Worm (Caenorhabditis elegans) whole organism, L3 larva: ENCODE data around the gene mrps-7.

ENCODE experiments used
- R02D3.7 ChIP-seq: fragments of 150-350 bp; optimal IDR thresholded peaks from 2 replicates; lab custom pipeline; 2014; ENCODE audit warnings: missing biosample characterization, missing genetic modification characterization
- ZK546.5 ChIP-seq: sonication (generic microtip); optimal IDR thresholded peaks from 2 replicates; lab custom pipeline; 2017; ENCODE audit warnings: missing biosample characterization, missing genetic modification characterization
- aly-2 ChIP-seq: fragments of 150-350 bp; optimal IDR thresholded peaks from 2 replicates; lab custom pipeline; 2014; ENCODE audit warnings: missing biosample characterization, missing genetic modification characterization
- ama-1 ChIP-seq: fragments of 150-350 bp; optimal IDR thresholded peaks from 2 replicates; lab custom pipeline; 2018
- ceh-16 ChIP-seq: sonication (generic microtip); optimal IDR thresholded peaks from 2 replicates; lab custom pipeline; 2017; ENCODE audit warnings: missing biosample characterization, missing genetic modification characterization
- ceh-82 ChIP-seq: fragments of 150-350 bp; optimal IDR thresholded peaks from 2 replicates; lab custom pipeline; 2014; ENCODE audit warnings: missing biosample characterization, missing genetic modification characterization
- ceh-9 ChIP-seq: sonication (generic microtip); optimal IDR thresholded peaks from 2 replicates; lab custom pipeline; 2018; ENCODE audit warnings: missing biosample characterization, missing genetic modification characterization
- daf-12 ChIP-seq: fragments of 150-350 bp; optimal IDR thresholded peaks from 2 replicates; lab custom pipeline; 2014; ENCODE audit warnings: missing biosample characterization, missing genetic modification reagents, missing genetic modification characterization
- egl-27 ChIP-seq: sonication (generic microtip); optimal IDR thresholded peaks from 4 replicates; lab custom pipeline; 2017; ENCODE audit warnings: missing biosample characterization, missing genetic modification reagents, missing genetic modification characterization
- elt-1 ChIP-seq: fragments of 150-350 bp; optimal IDR thresholded peaks from 2 replicates; lab custom pipeline; 2014; ENCODE audit warnings: missing biosample characterization, missing genetic modification characterization
- elt-2 ChIP-seq: sonication (generic microtip); optimal IDR thresholded peaks from 2 replicates; lab custom pipeline; 2016; ENCODE audit warnings: missing genetic modification reagents, mild to moderate bottlenecking, missing genetic modification characterization, missing compliant biosample characterization
- elt-3 ChIP-seq, 3 experiments: fragments of 150-350 bp in 1 of 3; sonication (generic microtip) in 2 of 3; optimal IDR thresholded peaks; 2 replicates in 2 of 3; 4 replicates in 1 of 3; lab custom pipeline; 2014 to 2017; ENCODE audit warnings: missing biosample characterization in 3 of 3, missing genetic modification characterization in 3 of 3
- eor-1 ChIP-seq, 2 experiments: fragments of 150-350 bp; optimal IDR thresholded peaks; 2 replicates each; lab custom pipeline; 2014 to 2018; ENCODE audit warnings: missing biosample characterization in 2 of 2, missing genetic modification characterization in 2 of 2
- fkh-10 ChIP-seq: sonication (generic microtip); optimal IDR thresholded peaks from 2 replicates; lab custom pipeline; 2017; ENCODE audit warnings: missing biosample characterization, missing genetic modification reagents, missing genetic modification characterization
- fkh-2 ChIP-seq: fragments of 150-350 bp; optimal IDR thresholded peaks from 2 replicates; lab custom pipeline; 2014; ENCODE audit warnings: missing biosample characterization, missing genetic modification reagents, missing genetic modification characterization
- fos-1 ChIP-seq: fragments of 150-350 bp; optimal IDR thresholded peaks from 2 replicates; lab custom pipeline; 2014; ENCODE audit warnings: missing biosample characterization, missing genetic modification characterization
- lin-39 ChIP-seq: fragments of 150-350 bp; optimal IDR thresholded peaks from 2 replicates; lab custom pipeline; 2018; ENCODE audit warnings: missing biosample characterization, missing genetic modification reagents, missing genetic modification characterization
- mdl-1 ChIP-seq: fragments of 150-350 bp; optimal IDR thresholded peaks from 2 replicates; lab custom pipeline; 2014; ENCODE audit warnings: missing biosample characterization, missing genetic modification characterization
- mml-1 ChIP-seq: fragments of 150-350 bp; sonication (generic microtip); optimal IDR thresholded peaks from 3 replicates; lab custom pipeline; 2014; ENCODE audit warnings: missing biosample characterization, missing genetic modification characterization
- nfya-1 ChIP-seq: sonication (generic microtip); optimal IDR thresholded peaks from 2 replicates; lab custom pipeline; 2017; ENCODE audit warnings: missing genetic modification characterization, mild to moderate bottlenecking, missing compliant biosample characterization, antibody characterized with exemption, moderate library complexity; ENCODE audit not compliant: insufficient read depth
- nhr-11 ChIP-seq: fragments of 150-350 bp; optimal IDR thresholded peaks from 2 replicates; lab custom pipeline; 2014; ENCODE audit warnings: missing biosample characterization, missing genetic modification characterization
- nhr-12 ChIP-seq: fragments of 150-350 bp; optimal IDR thresholded peaks from 2 replicates; lab custom pipeline; 2014; ENCODE audit warnings: missing biosample characterization, missing genetic modification characterization
- nhr-237 ChIP-seq: fragments of 150-350 bp; optimal IDR thresholded peaks from 2 replicates; lab custom pipeline; 2014; ENCODE audit warnings: missing biosample characterization, missing genetic modification characterization
- nhr-25 ChIP-seq: sonication (generic microtip); optimal IDR thresholded peaks from 2 replicates; lab custom pipeline; 2017; ENCODE audit warnings: missing biosample characterization, missing genetic modification characterization
- nhr-28 ChIP-seq: fragments of 150-350 bp; optimal IDR thresholded peaks from 2 replicates; lab custom pipeline; 2014; ENCODE audit warnings: missing biosample characterization, missing genetic modification characterization
- nhr-67 ChIP-seq: fragments of 150-350 bp; optimal IDR thresholded peaks from 2 replicates; lab custom pipeline; 2014; ENCODE audit warnings: missing biosample characterization, missing genetic modification characterization
- nhr-77 ChIP-seq: fragments of 150-350 bp; optimal IDR thresholded peaks from 2 replicates; lab custom pipeline; 2014; ENCODE audit warnings: missing biosample characterization, missing genetic modification characterization
- pha-4 ChIP-seq: fragments of 150-350 bp; optimal IDR thresholded peaks from 2 replicates; lab custom pipeline; 2014; ENCODE audit warnings: missing biosample characterization, missing genetic modification reagents, missing genetic modification characterization
- pqm-1 ChIP-seq: fragments of 150-350 bp; optimal IDR thresholded peaks from 2 replicates; lab custom pipeline; 2017; ENCODE audit warnings: missing biosample characterization, missing genetic modification characterization, inconsistent platforms
- sea-2 ChIP-seq: fragments of 150-350 bp; sonication (generic microtip); optimal IDR thresholded peaks from 4 replicates; lab custom pipeline; 2014; ENCODE audit warnings: missing biosample characterization, missing genetic modification reagents, missing genetic modification characterization
- skn-1 ChIP-seq: fragments of 150-350 bp; optimal IDR thresholded peaks from 2 replicates; lab custom pipeline; 2014; ENCODE audit warnings: missing biosample characterization, missing genetic modification characterization
- unc-62 ChIP-seq: fragments of 150-350 bp; sonication (generic microtip); optimal IDR thresholded peaks from 4 replicates; lab custom pipeline; 2014; ENCODE audit warnings: missing biosample characterization, missing genetic modification reagents, missing genetic modification characterization

The mrps-7 gene

DNA sequence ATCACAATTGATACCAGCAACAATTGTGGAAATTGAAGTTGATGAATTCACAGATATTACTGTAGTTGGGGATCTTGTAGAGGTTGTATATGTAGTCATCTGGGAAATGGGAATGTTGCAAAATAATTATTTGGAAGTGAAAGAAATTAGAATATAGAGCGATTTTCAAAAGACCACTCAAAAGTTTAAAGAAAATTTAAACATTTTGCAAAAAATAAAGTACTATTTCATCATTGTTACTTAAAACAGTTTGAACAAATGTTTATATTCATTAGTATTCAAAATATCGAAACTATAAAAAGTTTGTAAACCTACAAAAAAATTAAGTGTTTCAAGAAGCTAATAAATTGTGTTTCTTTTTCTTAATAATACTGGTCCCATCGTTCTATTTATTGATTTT is 48.8 kb upstream of the mrps-7 start, which contains the start of gene Y57G11C.46:
Gene Y57G11C.46 (minus strand): TSS at position 101 of the 400 bp plus-strand sequence.
- TF ChIP-seq daf-12 (tag; lab: Kevin White, UChicago) (no peak), nhr-77 (tag; lab: Kevin White, UChicago) (no peak), fos-1 (no peak), unc-62 (GFP tag; lab: Kevin White, UChicago) (no peak), nhr-28 (tag; lab: Kevin White, UChicago) (no peak), ceh-16 (tag; lab: Kevin White, UChicago) (no peak), egl-27 (tag; lab: Kevin White, UChicago) (no peak), eor-1 (tag; optimal IDR thresholded peaks at IDR 0.05; lab: Kevin White, UChicago) (no peak), mdl-1 (tag; lab: Kevin White, UChicago) (no peak), pqm-1 (tag; lab: Kevin White, UChicago) (no peak), fkh-10 (GFP tag; lab: Kevin White, UChicago) (no peak), sea-2 (GFP tag; lab: Kevin White, UChicago) (no peak), nhr-67 (no peak), lin-39 (tag; lab: Kevin White, UChicago) (no peak), nhr-25 (tag; lab: Kevin White, UChicago) (no peak), mml-1 (tag; lab: Kevin White, UChicago) (no peak), fkh-2 (no peak)

DNA sequence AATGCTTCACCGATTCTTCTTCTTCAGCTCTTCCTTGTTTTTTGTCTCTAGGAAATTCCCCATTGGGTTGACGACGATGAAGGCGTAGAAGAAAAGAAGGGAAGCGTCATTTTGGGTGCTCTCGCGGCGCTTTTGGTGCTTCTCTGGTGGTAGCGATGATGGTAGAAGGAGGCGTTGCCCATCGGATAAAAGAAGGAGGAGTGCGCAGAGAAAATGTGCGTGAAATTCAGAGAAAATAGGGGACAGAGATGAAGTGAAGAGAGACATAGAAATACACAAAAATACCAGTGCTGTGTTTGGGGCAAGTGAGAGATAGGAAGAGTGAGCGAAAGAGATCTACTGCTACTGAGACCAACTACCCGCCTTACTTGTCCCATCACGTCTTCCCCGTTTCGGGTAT is 39.4 kb upstream of the mrps-7 start, which contains the start of gene oig-5:
Gene oig-5 (plus strand): TSS at position 301 of the 400 bp plus-strand sequence.
- TF ChIP-seq ama-1 (lab: Kevin White, UChicago) (no peak), lin-39 (tag; lab: Kevin White, UChicago) (peak; percentile 3)

DNA sequence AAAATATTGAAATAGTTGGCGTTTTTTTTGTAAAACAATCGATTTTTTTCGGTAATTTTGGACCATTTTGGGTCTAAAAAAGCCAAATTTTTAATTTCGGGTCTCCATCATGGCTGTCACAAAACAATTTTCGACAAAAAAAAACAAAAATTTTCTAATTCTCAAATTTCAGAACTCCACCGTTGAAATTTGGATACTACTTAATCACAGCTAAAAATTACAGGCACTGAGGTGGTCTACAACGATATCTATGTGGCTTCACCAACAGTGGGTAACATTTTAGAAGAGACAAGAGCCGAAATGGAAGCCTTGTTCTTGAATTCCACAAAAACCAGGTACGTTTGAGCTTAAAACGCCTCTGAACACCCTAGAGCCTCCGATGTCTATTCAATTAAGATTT is 34.8 kb upstream of the mrps-7 start, which contains the start of gene Y57G11C.1142:
Gene Y57G11C.1142 (plus strand): TSS at position 301 of the 400 bp plus-strand sequence.
- no peak for TF ChIP-seq nhr-67
- TF ChIP-seq nhr-77 (tag; lab: Kevin White, UChicago): no peak
- TF ChIP-seq mml-1 (tag; lab: Kevin White, UChicago): no peak
- TF ChIP-seq elt-3 (tag; optimal IDR thresholded peaks at IDR 0.05; lab: Kevin White, UChicago): no peak
- TF ChIP-seq nhr-25 (tag; lab: Kevin White, UChicago): no peak
- no peak for TF ChIP-seq R02D3.7 (tag; lab: Kevin White, UChicago)
- TF ChIP-seq ama-1 (lab: Kevin White, UChicago): no peak
- TF ChIP-seq fos-1: no peak
- no peak for TF ChIP-seq skn-1
- TF ChIP-seq ceh-9 (tag; lab: Kevin White, UChicago): no peak
- TF ChIP-seq pha-4: no peak
- no peak for TF ChIP-seq nhr-11
- TF ChIP-seq aly-2: no peak
- no peak for TF ChIP-seq nhr-237 (tag; lab: Kevin White, UChicago)
- TF ChIP-seq ZK546.5: no peak
- TF ChIP-seq nhr-12: no peak
- no peak for TF ChIP-seq nfya-1 (tag; lab: Kevin White, UChicago)
- no peak for TF ChIP-seq pqm-1 (tag; lab: Kevin White, UChicago)
- no peak for TF ChIP-seq sea-2 (GFP tag; lab: Kevin White, UChicago)

- TF ChIP-seq nfya-1 (tag; lab: Kevin White, UChicago): peak; percentile 57
- no peak for TF ChIP-seq elt-2 (tag; lab: Kevin White, UChicago)
Measured at ce11 chrIV:14800931-14801330, 33.4 kb upstream of the mrps-7 start.

DNA sequence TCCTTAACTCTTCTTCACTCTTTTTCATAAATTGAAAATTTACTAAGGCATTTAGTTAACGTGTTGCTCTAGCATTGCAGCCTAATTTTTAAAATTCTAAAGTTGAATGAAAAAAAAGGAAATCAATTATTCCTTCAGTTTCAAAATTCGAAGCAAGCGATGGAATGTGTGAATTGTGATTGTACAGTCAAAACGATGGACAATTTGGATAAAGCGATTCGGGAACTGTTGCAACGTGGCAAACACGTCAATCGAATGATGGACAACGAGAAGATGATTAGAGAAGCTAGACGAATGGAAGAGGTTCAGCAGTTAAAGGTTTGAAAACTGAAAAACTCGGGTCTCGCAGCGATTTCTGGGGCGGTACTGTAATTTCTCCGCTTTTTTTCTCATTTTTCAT is 31.7 kb upstream of the mrps-7 start, which contains the start of gene Y57G11C.14:
Gene Y57G11C.14 (plus strand): TSS at position 126 of the 400 bp plus-strand sequence.
- TF ChIP-seq lin-39 (tag; lab: Kevin White, UChicago) (no peak), fkh-10 (GFP tag; lab: Kevin White, UChicago) (no peak)
- TF ChIP-seq, all 47 proteins: peak for 0

DNA sequence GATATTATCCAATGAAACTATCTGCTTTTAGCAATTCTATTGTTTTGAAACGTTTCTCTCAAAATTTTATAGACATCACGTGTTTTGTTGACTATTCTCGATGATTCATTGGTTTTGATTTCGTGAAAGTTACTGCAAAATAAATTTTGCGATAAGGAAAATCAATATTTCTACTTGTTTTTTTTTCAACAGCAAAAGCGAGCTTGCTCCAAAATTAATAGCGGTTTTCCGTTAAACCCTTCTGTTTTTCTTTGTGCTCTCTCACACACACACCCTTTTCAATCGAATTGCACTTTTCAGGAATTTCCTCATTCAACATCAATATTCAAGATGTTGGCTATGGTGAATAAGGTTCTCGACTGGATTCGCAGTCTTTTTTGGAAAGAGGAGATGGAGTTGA is 30.3 kb upstream of the mrps-7 start, which contains the start of gene arl-8:
Gene arl-8 (plus strand): TSS at position 301 of the 400 bp plus-strand sequence.
- TF ChIP-seq elt-1 (tag; lab: Kevin White, UChicago): no peak
- TF ChIP-seq daf-12 (tag; lab: Kevin White, UChicago): no peak
- TF ChIP-seq ceh-16 (tag; lab: Kevin White, UChicago): no peak
- no peak for TF ChIP-seq nhr-77 (tag; lab: Kevin White, UChicago)
- no peak for TF ChIP-seq sea-2 (GFP tag; lab: Kevin White, UChicago)
- no peak for TF ChIP-seq egl-27 (tag; lab: Kevin White, UChicago)
- no peak for TF ChIP-seq ceh-82 (tag; lab: Kevin White, UChicago)
- TF ChIP-seq, all 47 proteins: peak for 0
